Fruit fly (Drosophila melanogaster): ENCODE results near the gene CG5151.

The CG5151 gene

DNA sequence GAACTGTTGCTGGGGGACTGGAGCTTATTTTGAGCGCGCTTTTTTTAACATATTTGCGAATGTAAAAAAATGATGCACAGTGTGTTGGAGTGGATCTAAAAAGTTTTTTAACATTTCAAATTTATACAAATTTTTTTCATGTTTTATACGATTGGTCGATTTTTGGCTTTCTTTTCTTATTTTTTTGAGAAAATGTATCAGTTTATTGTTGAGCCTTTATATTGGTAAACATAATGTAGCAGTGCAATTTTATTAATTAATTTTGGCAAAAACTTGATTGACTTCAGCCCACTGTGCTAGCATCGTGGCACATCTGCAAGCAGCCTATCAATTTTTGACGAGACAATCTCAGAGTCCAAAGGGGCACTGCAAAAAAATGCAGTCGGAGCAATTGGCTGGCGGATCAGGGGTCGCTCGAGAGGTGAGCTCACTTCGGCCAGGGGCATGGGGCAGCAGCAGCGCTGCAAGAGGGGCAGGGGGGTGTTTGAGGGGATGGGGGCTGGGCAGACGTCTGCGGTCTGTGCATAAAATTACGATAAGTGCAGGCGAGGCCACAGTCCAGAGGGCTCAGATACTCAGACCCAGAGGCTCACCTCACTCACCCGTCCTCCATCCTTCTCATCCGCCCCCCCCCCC lies 11.2 kb upstream of the CG5151 start:
- TF ChIP-seq fd3F (GFP tag; optimal IDR thresholded peaks at IDR 0.05) (no peak), peb (GFP tag; IDR thresholded peaks at IDR 0.05) (no peak), CG30431 (GFP tag; optimal IDR thresholded peaks at IDR 0.05) (no peak), Bteb2 (GFP tag; optimal IDR thresholded peaks at IDR 0.05) (no peak), Six4 (GFP tag; optimal IDR thresholded peaks at IDR 0.05) (no peak), CG8290 (GFP tag; optimal IDR thresholded peaks at IDR 0.05) (no peak), CG8290 (tag; optimal IDR thresholded peaks at IDR 0.05) (no peak), CG14667 (GFP tag; IDR thresholded peaks at IDR 0.05) (0 out of 2 replicates have a peak, but pooled peaks have one; percentile 14), Ets97D (GFP tag; optimal IDR thresholded peaks at IDR 0.05) (no peak), zfh1 (GFP tag; IDR thresholded peaks at IDR 0.05) (no peak), CG33213 (GFP tag; optimal IDR thresholded peaks at IDR 0.05) (no peak), CG12744 (GFP tag; optimal IDR thresholded peaks at IDR 0.05) (no peak), CG15011 (GFP tag; optimal IDR thresholded peaks at IDR 0.05) (no peak), nom (GFP tag; optimal IDR thresholded peaks at IDR 0.05) (peak; percentile 72), CG11456 (GFP tag; IDR thresholded peaks at IDR 0.05) (0 out of 3 replicates have a peak, but pooled peaks have one; percentile 32), corto (GFP tag; optimal IDR thresholded peaks at IDR 0.05) (peak; percentile 83), bsh (GFP tag; optimal IDR thresholded peaks at IDR 0.05) (peak in 1 of 2 experiments; percentile 49), CG18476 (GFP tag; optimal IDR thresholded peaks at IDR 0.05) (no peak), CG11093 (GFP tag; IDR thresholded peaks at IDR 0.05) (no peak), odd (GFP tag; optimal IDR thresholded peaks at IDR 0.05) (no peak), Kr (GFP tag; optimal IDR thresholded peaks at IDR 0.05) (no peak), crol (GFP tag; IDR thresholded peaks at IDR 0.05) (peak; percentile 64), disco-r (GFP tag; optimal IDR thresholded peaks at IDR 0.05) (no peak), Drgx (GFP tag; IDR thresholded peaks at IDR 0.05) (peak; percentile 51), lbe (GFP tag; optimal IDR thresholded peaks at IDR 0.05) (peak; percentile 59)

- no peak for TF ChIP-seq repo (GFP tag; optimal IDR thresholded peaks at IDR 0.05)
- no peak for TF ChIP-seq CG10321 (GFP tag; IDR thresholded peaks at IDR 0.05)
- no peak for TF ChIP-seq Taf1 (GFP tag; IDR thresholded peaks at IDR 0.05)
- TF ChIP-seq nom (GFP tag; optimal IDR thresholded peaks at IDR 0.05) = peak; percentile 45
- TF ChIP-seq CG12236 (GFP tag; optimal IDR thresholded peaks at IDR 0.05) = no peak
- no peak for TF ChIP-seq dmrt11E (tag; optimal IDR thresholded peaks at IDR 0.05)
- no peak for TF ChIP-seq run (tag; optimal IDR thresholded peaks at IDR 0.05)
- TF ChIP-seq CG1792 (GFP tag; optimal IDR thresholded peaks at IDR 0.05) = no peak
These were observed 10.3 kb upstream of the CG5151 start for dm6 chr3L:16174778-16175177.

- TF ChIP-seq esg (GFP tag; conservative IDR thresholded peaks at IDR 0.05) = no peak
- TF ChIP-seq CG15514 (GFP tag; optimal IDR thresholded peaks at IDR 0.05) = no peak
- TF ChIP-seq stc (GFP tag; IDR thresholded peaks at IDR 0.05) = no peak
- 0 out of 2 replicates have a peak, but pooled peaks have one; percentile 27 for TF ChIP-seq Doc2 (GFP tag; IDR thresholded peaks at IDR 0.05)
- no peak for TF ChIP-seq CG34422 (GFP tag; IDR thresholded peaks at IDR 0.05)
- no peak for TF ChIP-seq tap (tag; optimal IDR thresholded peaks at IDR 0.05)
- peak; percentile 53 for TF ChIP-seq cg (GFP tag; optimal IDR thresholded peaks at IDR 0.05)
- peak; percentile 71 for TF ChIP-seq pros (GFP tag; optimal IDR thresholded peaks at IDR 0.05)
- peak; percentile 88 for TF ChIP-seq nom (GFP tag; optimal IDR thresholded peaks at IDR 0.05)
- TF ChIP-seq Tbp (GFP tag; optimal IDR thresholded peaks at IDR 0.05) = no peak
- TF ChIP-seq kni (GFP tag; optimal IDR thresholded peaks at IDR 0.05) = peak; percentile 33
- TF ChIP-seq Spps (tag; optimal IDR thresholded peaks at IDR 0.05) = no peak
- TF ChIP-seq CrebB (tag; optimal IDR thresholded peaks at IDR 0.05) = no peak
- TF ChIP-seq crol (GFP tag; IDR thresholded peaks at IDR 0.05) = peak; percentile 94
- no peak for TF ChIP-seq Bteb2 (GFP tag; optimal IDR thresholded peaks at IDR 0.05)
- TF ChIP-seq CG14965 (GFP tag; optimal IDR thresholded peaks at IDR 0.05; ENCODE audit: borderline replicate concordance) = no peak
- TF ChIP-seq lola (GFP tag; optimal IDR thresholded peaks at IDR 0.05) = no peak
- TF ChIP-seq CG15601 (tag; optimal IDR thresholded peaks at IDR 0.05) = no peak
These were observed 9.5 kb upstream of the CG5151 start for dm6 chr3L:16173818-16174601.
